Fruit fly (Drosophila melanogaster) whole organism, embryonic: ENCODE data around the gene CG31104.

ENCODE experiments used
- Abd-B ChIP-seq: fragments of 200-800 bp; sonication (Bioruptor generic); optimal IDR thresholded peaks from 2 replicates; lab custom pipeline; 2018; ENCODE audit warnings: missing biosample characterization, mild to moderate bottlenecking, missing genetic modification characterization, moderate library complexity
- Ada2b ChIP-seq: fragments of 200-800 bp; sonication (Bioruptor generic); IDR thresholded peaks from 2 replicates; pipeline ENCODE4 v1.3.6; 2022; ENCODE audit warnings: missing biosample characterization, missing genetic modification characterization
- B-H2 ChIP-seq: fragments of 200-800 bp; sonication (Bioruptor generic); optimal IDR thresholded peaks from 2 replicates; lab custom pipeline; 2018; ENCODE audit warnings: missing biosample characterization, mild to moderate bottlenecking, missing genetic modification characterization
- BEAF-32 ChIP-seq: fragments of 200-800 bp; sonication (Bioruptor generic); optimal IDR thresholded peaks from 3 replicates; lab custom pipeline; 2017; ENCODE audit warnings: missing biosample characterization, missing genetic modification characterization, mild to moderate bottlenecking, moderate library complexity, missing genetic modification reagents
- CG10147 ChIP-seq: fragments of 200-800 bp; sonication (Bioruptor generic); optimal IDR thresholded peaks from 2 replicates; lab custom pipeline; 2019; ENCODE audit warnings: missing biosample characterization, mild to moderate bottlenecking, missing genetic modification characterization, moderate library complexity
- CG13287 ChIP-seq: fragments of 200-800 bp; sonication (Bioruptor generic); IDR thresholded peaks from 2 replicates; pipeline ENCODE4 v1.3.6; 2022; ENCODE audit warnings: missing biosample characterization, missing genetic modification characterization; ENCODE audit not compliant: partially characterized antibody
- CG13296 ChIP-seq: fragments of 200-800 bp; sonication (Bioruptor generic); optimal IDR thresholded peaks from 3 replicates; lab custom pipeline; 2018; ENCODE audit warnings: missing biosample characterization, mild to moderate bottlenecking, missing genetic modification characterization
- CG13424 ChIP-seq: fragments of 200-800 bp; sonication (Bioruptor generic); optimal IDR thresholded peaks from 2 replicates; lab custom pipeline; 2019; ENCODE audit warnings: missing biosample characterization, mild to moderate bottlenecking, missing genetic modification characterization, moderate library complexity
- CG14667 ChIP-seq: fragments of 200-800 bp; sonication (Bioruptor generic); IDR thresholded peaks from 2 replicates; pipeline ENCODE4 v1.3.6; 2022; ENCODE audit warnings: missing biosample characterization, missing genetic modification characterization
- CG17612 ChIP-seq: fragments of 200-800 bp; sonication (Bioruptor generic); IDR thresholded peaks from 2 replicates; pipeline ENCODE4 v1.3.6; 2022; ENCODE audit warnings: missing biosample characterization, missing genetic modification characterization
- CG1792 ChIP-seq: fragments of 200-800 bp; sonication (Bioruptor generic); optimal IDR thresholded peaks from 2 replicates; lab custom pipeline; 2016; ENCODE audit warnings: missing biosample characterization, missing genetic modification characterization
- CG18619 ChIP-seq: fragments of 200-800 bp; sonication (Bioruptor generic); optimal IDR thresholded peaks from 3 replicates; lab custom pipeline; 2017; ENCODE audit warnings: missing biosample characterization, mild to moderate bottlenecking, missing genetic modification characterization
- CG18764 ChIP-seq: fragments of 200-800 bp; sonication (Bioruptor generic); optimal IDR thresholded peaks from 3 replicates; lab custom pipeline; 2016; ENCODE audit warnings: missing biosample characterization, missing genetic modification characterization
- CG2875 ChIP-seq: fragments of 200-800 bp; sonication (Bioruptor generic); optimal IDR thresholded peaks from 2 replicates; lab custom pipeline; 2017; ENCODE audit warnings: missing biosample characterization, mild to moderate bottlenecking, missing genetic modification characterization, missing genetic modification reagents
- CG30403 ChIP-seq: fragments of 200-800 bp; sonication (Bioruptor generic); optimal IDR thresholded peaks from 3 replicates; lab custom pipeline; 2016; ENCODE audit warnings: missing biosample characterization, missing genetic modification characterization
- CG3281 ChIP-seq: fragments of 200-800 bp; sonication (Bioruptor generic); optimal IDR thresholded peaks from 3 replicates; lab custom pipeline; 2017; ENCODE audit warnings: missing biosample characterization, mild to moderate bottlenecking, missing genetic modification characterization
- CG33213 ChIP-seq: fragments of 200-800 bp; sonication (Bioruptor generic); optimal IDR thresholded peaks from 3 replicates; lab custom pipeline; 2016; ENCODE audit warnings: missing biosample characterization, missing genetic modification characterization
- CG4730 ChIP-seq: fragments of 200-800 bp; sonication (Bioruptor generic); IDR thresholded peaks from 2 replicates; pipeline ENCODE4 v1.3.6; 2022; ENCODE audit warnings: missing biosample characterization, missing genetic modification characterization
- CG6175 ChIP-seq: fragments of 200-800 bp; sonication (Bioruptor generic); IDR thresholded peaks from 3 replicates; pipeline ENCODE4 v1.3.6; 2022; ENCODE audit warnings: missing biosample characterization, missing genetic modification characterization
- CG7556 ChIP-seq: fragments of 200-800 bp; sonication (Bioruptor generic); optimal IDR thresholded peaks from 2 replicates; lab custom pipeline; 2017; ENCODE audit warnings: missing biosample characterization, mild to moderate bottlenecking, missing genetic modification characterization
- CG7963 ChIP-seq: fragments of 200-800 bp; sonication (Bioruptor generic); IDR thresholded peaks from 3 replicates; pipeline ENCODE4 v1.3.6; 2022; ENCODE audit warnings: missing biosample characterization, missing genetic modification characterization; ENCODE audit not compliant: partially characterized antibody
- Dref ChIP-seq: fragments of 200-800 bp; sonication (Bioruptor generic); IDR thresholded peaks from 2 replicates; pipeline ENCODE4 v1.3.6; 2022; ENCODE audit warnings: missing biosample characterization, missing genetic modification characterization
- Elba2 ChIP-seq: fragments of 200-800 bp; sonication (Bioruptor generic); optimal IDR thresholded peaks from 3 replicates; lab custom pipeline; 2016; ENCODE audit warnings: missing biosample characterization, missing genetic modification characterization
- Ets65A ChIP-seq: fragments of 200-800 bp; sonication (Bioruptor generic); peaks from one replicate; lab custom pipeline; 2016; ENCODE audit warnings: missing biosample characterization, missing genetic modification characterization
- Fer2 ChIP-seq: fragments of 200-800 bp; sonication (Bioruptor generic); optimal IDR thresholded peaks from 2 replicates; lab custom pipeline; 2018; ENCODE audit warnings: missing biosample characterization, mild to moderate bottlenecking, missing genetic modification characterization, moderate library complexity
- HLH54F ChIP-seq: fragments of 200-800 bp; sonication (Bioruptor generic); optimal IDR thresholded peaks from 3 replicates; lab custom pipeline; 2016; ENCODE audit warnings: missing biosample characterization, missing genetic modification characterization
- HmgZ ChIP-seq: fragments of 200-800 bp; sonication (Bioruptor generic); optimal IDR thresholded peaks from 2 replicates; lab custom pipeline; 2018; ENCODE audit warnings: missing biosample characterization, mild to moderate bottlenecking, missing genetic modification characterization
- MESR4 ChIP-seq: fragments of 200-800 bp; sonication (Bioruptor generic); optimal IDR thresholded peaks from 2 replicates; lab custom pipeline; 2018; ENCODE audit warnings: missing biosample characterization, mild to moderate bottlenecking, missing genetic modification characterization, moderate library complexity
- Neu2 ChIP-seq: fragments of 200-800 bp; sonication (Bioruptor generic); optimal IDR thresholded peaks from 3 replicates; lab custom pipeline; 2016; ENCODE audit warnings: missing biosample characterization, missing genetic modification characterization, borderline replicate concordance
- Nf-YB ChIP-seq: fragments of 200-800 bp; sonication (Bioruptor generic); optimal IDR thresholded peaks from 3 replicates; lab custom pipeline; 2019; ENCODE audit warnings: missing biosample characterization, mild to moderate bottlenecking, missing genetic modification characterization, moderate library complexity
- Optix ChIP-seq: fragments of 200-800 bp; sonication (Bioruptor generic); IDR thresholded peaks from 3 replicates; pipeline ENCODE4 v1.3.6; 2022; ENCODE audit warnings: missing biosample characterization, missing genetic modification characterization
- Ravus ChIP-seq: fragments of 200-800 bp; sonication (Bioruptor generic); IDR thresholded peaks from 2 replicates; pipeline ENCODE4 v1.3.6; 2022; ENCODE audit warnings: missing biosample characterization, missing genetic modification characterization
- Rfx ChIP-seq: fragments of 200-800 bp; sonication (Bioruptor generic); IDR thresholded peaks from 2 replicates; pipeline ENCODE4 v1.3.6; 2022; ENCODE audit warnings: missing biosample characterization, missing genetic modification characterization
- Sox102F ChIP-seq: fragments of 200-800 bp; sonication (Bioruptor generic); optimal IDR thresholded peaks from 2 replicates; lab custom pipeline; 2018; ENCODE audit warnings: missing biosample characterization, mild to moderate bottlenecking, missing genetic modification characterization, moderate library complexity
- Ssrp ChIP-seq: fragments of 200-800 bp; sonication (Bioruptor generic); optimal IDR thresholded peaks from 2 replicates; lab custom pipeline; 2018; ENCODE audit warnings: missing biosample characterization, mild to moderate bottlenecking, missing genetic modification characterization, moderate library complexity
- YL-1 ChIP-seq: fragments of 200-800 bp; sonication (Bioruptor generic); optimal IDR thresholded peaks from 3 replicates; lab custom pipeline; 2017; ENCODE audit warnings: missing biosample characterization, mild to moderate bottlenecking, missing genetic modification characterization
- ato ChIP-seq: fragments of 200-800 bp; sonication (Bioruptor generic); IDR thresholded peaks from 2 replicates; pipeline ENCODE4 v1.3.6; 2022; ENCODE audit warnings: missing biosample characterization, missing genetic modification characterization; ENCODE audit not compliant: partially characterized antibody
- dan ChIP-seq: fragments of 200-800 bp; sonication (Bioruptor generic); IDR thresholded peaks from 2 replicates; pipeline ENCODE4 v1.3.6; 2022; ENCODE audit warnings: missing biosample characterization, missing genetic modification characterization
- esg ChIP-seq: fragments of 200-800 bp; sonication (Bioruptor generic); conservative IDR thresholded peaks from 2 replicates; pipeline ENCODE4 v1.3.6; 2022; ENCODE audit warnings: missing biosample characterization, missing genetic modification characterization
- gfzf ChIP-seq: fragments of 200-800 bp; sonication (Bioruptor generic); optimal IDR thresholded peaks from 2 replicates; lab custom pipeline; 2016; ENCODE audit warnings: missing biosample characterization, mild to moderate bottlenecking, missing genetic modification characterization, moderate library complexity
- ham ChIP-seq: fragments of 200-800 bp; sonication (Bioruptor generic); IDR thresholded peaks from 2 replicates; pipeline ENCODE4 v1.3.6; 2022; ENCODE audit warnings: missing biosample characterization, missing genetic modification characterization
- jigr1 ChIP-seq: fragments of 200-800 bp; sonication (Bioruptor generic); IDR thresholded peaks from 3 replicates; pipeline ENCODE4 v1.3.6; 2022; ENCODE audit warnings: missing biosample characterization, missing genetic modification characterization
- kah ChIP-seq: fragments of 200-800 bp; sonication (Bioruptor generic); optimal IDR thresholded peaks from 2 replicates; lab custom pipeline; 2018; ENCODE audit warnings: missing biosample characterization, mild to moderate bottlenecking, missing genetic modification characterization
- knrl ChIP-seq: fragments of 200-800 bp; sonication (Bioruptor generic); IDR thresholded peaks from 3 replicates; pipeline ENCODE4 v1.3.6; 2022; ENCODE audit warnings: missing biosample characterization, missing genetic modification characterization; ENCODE audit not compliant: partially characterized antibody
- lbe ChIP-seq: fragments of 200-800 bp; sonication (Bioruptor generic); optimal IDR thresholded peaks from 2 replicates; lab custom pipeline; 2016; ENCODE audit warnings: missing biosample characterization, mild to moderate bottlenecking, missing genetic modification characterization
- p53 ChIP-seq: fragments of 200-800 bp; sonication (Bioruptor generic); optimal IDR thresholded peaks from 2 replicates; lab custom pipeline; 2016; ENCODE audit warnings: missing biosample characterization, missing genetic modification characterization
- sens ChIP-seq: fragments of 200-800 bp; sonication (Bioruptor generic); peaks from one replicate; lab custom pipeline; 2016; ENCODE audit warnings: missing biosample characterization, missing genetic modification characterization
- shn ChIP-seq: fragments of 200-800 bp; sonication (Bioruptor generic); optimal IDR thresholded peaks from 3 replicates; lab custom pipeline; 2016; ENCODE audit warnings: missing biosample characterization, missing genetic modification characterization
- tx ChIP-seq: fragments of 200-800 bp; sonication (Bioruptor generic); optimal IDR thresholded peaks from 2 replicates; lab custom pipeline; 2016; ENCODE audit warnings: missing biosample characterization, missing genetic modification characterization
- vfl ChIP-seq: fragments of 200-800 bp; sonication (Bioruptor generic); optimal IDR thresholded peaks from 2 replicates; lab custom pipeline; 2016; ENCODE audit warnings: missing biosample characterization, missing genetic modification characterization

The CG31104 gene

dm6 chr3R:25258628-25259240 is 26.5 kb upstream of the CG31104 start, which contains the start of gene CG11857 (continued):
- peak; percentile 97 for TF ChIP-seq shn (GFP tag; lab: Kevin White, UChicago)
- peak; percentile 96 for TF ChIP-seq CG3281 (GFP tag; lab: Kevin White, UChicago)
- TF ChIP-seq YL-1 (GFP tag; lab: Kevin White, UChicago): peak; percentile 97
- peak; percentile 98 for TF ChIP-seq CG6175
- TF ChIP-seq CG30403 (GFP tag; lab: Kevin White, UChicago): peak; percentile 99
- TF ChIP-seq HLH54F (GFP tag; lab: Kevin White, UChicago): peak; percentile 98
- TF ChIP-seq tx: peak; percentile 96
- peak; percentile 99 for TF ChIP-seq esg (GFP tag; lab: Robert Waterston, UW)
- peak; percentile 96 for TF ChIP-seq ato (GFP tag; lab: Robert Waterston, UW)
- TF ChIP-seq Dref (GFP tag; lab: Robert Waterston, UW): peak; percentile 81
- peak; percentile 95 for TF ChIP-seq Ravus (GFP tag; lab: Robert Waterston, UW)
- peak; percentile 90 for TF ChIP-seq CG2875 (GFP tag; lab: Kevin White, UChicago)
- peak; percentile 84 for TF ChIP-seq kah (GFP tag; lab: Kevin White, UChicago)
- TF ChIP-seq Abd-B: peak; percentile 99
- peak; percentile 96 for TF ChIP-seq ham
- TF ChIP-seq CG13287 (GFP tag; lab: Robert Waterston, UW): peak; percentile 100
- TF ChIP-seq CG13296: peak; percentile 93
- TF ChIP-seq CG7556 (GFP tag; lab: Kevin White, UChicago): peak; percentile 96
- peak; percentile 80 for TF ChIP-seq Nf-YB
- TF ChIP-seq Ada2b (GFP tag; lab: Robert Waterston, UW): peak; percentile 98
- peak; percentile 99 for TF ChIP-seq CG14667 (GFP tag; lab: Robert Waterston, UW)
- TF ChIP-seq BEAF-32: peak; percentile 100
- TF ChIP-seq CG13424 (tag; lab: Kevin White, UChicago): peak; percentile 98
- peak; percentile 97 for TF ChIP-seq CG10147 (GFP tag; lab: Kevin White, UChicago)
- peak; percentile 97 for TF ChIP-seq Fer2 (tag; lab: Kevin White, UChicago)
- TF ChIP-seq lbe (GFP tag; lab: Kevin White, UChicago): peak; percentile 96
- peak; percentile 97 for TF ChIP-seq CG17612 (GFP tag; lab: Robert Waterston, UW)
- TF ChIP-seq CG1792: peak; percentile 95
- peak; percentile 97 for TF ChIP-seq CG18764 (GFP tag; lab: Kevin White, UChicago)
- TF ChIP-seq gfzf (GFP tag; lab: Kevin White, UChicago): peak; percentile 44
- TF ChIP-seq Sox102F (GFP tag; lab: Kevin White, UChicago): peak; percentile 98
- TF ChIP-seq dan (GFP tag; lab: Robert Waterston, UW): peak; percentile 97
- peak; percentile 99 for TF ChIP-seq HmgZ (tag; lab: Kevin White, UChicago)
- TF ChIP-seq Elba2 (GFP tag; lab: Kevin White, UChicago): peak; percentile 90
- TF ChIP-seq B-H2: peak; percentile 98
- TF ChIP-seq CG33213: peak; percentile 97
- peak; percentile 99 for TF ChIP-seq Rfx
- peak; percentile 93 for TF ChIP-seq p53 (GFP tag; lab: Kevin White, UChicago)
- peak; percentile 83 for TF ChIP-seq Neu2 (GFP tag; lab: Kevin White, UChicago)
- peak; percentile 99 for TF ChIP-seq CG7963 (GFP tag; lab: Robert Waterston, UW)
- peak; percentile 97 for TF ChIP-seq CG18619
- peak; percentile 100 for TF ChIP-seq knrl (GFP tag; lab: Robert Waterston, UW)
- peak; percentile 99 for TF ChIP-seq CG4730 (GFP tag; lab: Robert Waterston, UW)
- peak; percentile 99 for TF ChIP-seq vfl (GFP tag; lab: Kevin White, UChicago)
- peak; percentile 100 for TF ChIP-seq sens (GFP tag; lab: Kevin White, UChicago)
- TF ChIP-seq jigr1 (GFP tag; lab: Robert Waterston, UW): peak; percentile 99
- peak; percentile 91 for TF ChIP-seq MESR4 (GFP tag; lab: Kevin White, UChicago)
- peak; percentile 99 for TF ChIP-seq Ssrp
- TF ChIP-seq Optix: peak; percentile 99
- peak; percentile 100 for TF ChIP-seq Ets65A (GFP tag; lab: Kevin White, UChicago)
